Worm (Caenorhabditis elegans) whole organism, L4 larva: ENCODE measurements around the gene F36F12.7.

Source experiments
- fkh-10 ChIP-seq: fragments of 150-350 bp; optimal IDR thresholded peaks from 2 replicates; lab custom pipeline; 2014; ENCODE audit warnings: missing biosample characterization, missing genetic modification reagents, missing genetic modification characterization
- lin-13 ChIP-seq: fragments of 150-350 bp; optimal IDR thresholded peaks from 2 replicates; lab custom pipeline; 2014; ENCODE audit warnings: missing biosample characterization, missing genetic modification reagents, missing genetic modification characterization
- lin-15B ChIP-seq: fragments of 150-350 bp; sonication (generic microtip); optimal IDR thresholded peaks from 3 replicates; lab custom pipeline; 2014; ENCODE audit warnings: missing biosample characterization, missing genetic modification characterization
- lin-38 ChIP-seq: fragments of 200-800 bp; sonication (Bioruptor generic); IDR thresholded peaks from 2 replicates; pipeline ENCODE4 v1.3.6; 2022; ENCODE audit warnings: missing genetic modification reagents, missing genetic modification characterization, missing compliant biosample characterization
- mdl-1 ChIP-seq, 2 experiments: fragments of 150-350 bp in 1 of 2; sonication (generic microtip) in 1 of 2; optimal IDR thresholded peaks; 2 replicates each; lab custom pipeline; 2014 to 2017; ENCODE audit warnings: missing biosample characterization in 2 of 2, missing genetic modification characterization in 2 of 2
- mep-1 ChIP-seq: fragments of 150-350 bp; sonication (generic microtip); optimal IDR thresholded peaks from 3 replicates; lab custom pipeline; 2014; ENCODE audit warnings: missing biosample characterization, missing genetic modification characterization
- mxl-2 ChIP-seq: fragments of 200-800 bp; sonication (Bioruptor generic); conservative IDR thresholded peaks from 2 replicates; pipeline ENCODE4 v1.3.6; 2022; ENCODE audit warnings: missing genetic modification reagents, missing genetic modification characterization, missing compliant biosample characterization
- nhr-10 ChIP-seq: fragments of 150-350 bp; optimal IDR thresholded peaks from 2 replicates; lab custom pipeline; 2014; ENCODE audit warnings: missing biosample characterization, missing genetic modification characterization
- nhr-25 ChIP-seq: sonication (generic microtip); optimal IDR thresholded peaks from 2 replicates; lab custom pipeline; 2017; ENCODE audit warnings: missing genetic modification characterization, mild to moderate bottlenecking, missing compliant biosample characterization, antibody characterized with exemption, moderate library complexity, borderline replicate concordance; ENCODE audit not compliant: insufficient read depth
- nhr-76 ChIP-seq: fragments of 150-350 bp; optimal IDR thresholded peaks from 2 replicates; lab custom pipeline; 2014; ENCODE audit warnings: missing biosample characterization, missing genetic modification characterization
- pqm-1 ChIP-seq: sonication (generic microtip); optimal IDR thresholded peaks from 2 replicates; lab custom pipeline; 2017; ENCODE audit warnings: missing biosample characterization, missing genetic modification characterization
- skn-1 ChIP-seq: fragments of 150-350 bp; optimal IDR thresholded peaks from 2 replicates; lab custom pipeline; 2014; ENCODE audit warnings: missing biosample characterization, missing genetic modification characterization
- unc-62 ChIP-seq, 3 experiments: fragments of 150-350 bp in 1 of 3; sonication (generic microtip); optimal IDR thresholded peaks in 2 of 3; peaks in 1 of 3; 1 replicate in 1 of 3; 2 replicates in 2 of 3; lab custom pipeline; 2014 to 2017; ENCODE audit warnings: missing biosample characterization in 3 of 3, missing genetic modification characterization in 3 of 3, missing genetic modification reagents in 3 of 3, missing genotype in 1 of 3
- zag-1 ChIP-seq: fragments of 150-350 bp; optimal IDR thresholded peaks from 2 replicates; lab custom pipeline; 2014; ENCODE audit warnings: missing biosample characterization, missing genetic modification characterization

DNA sequence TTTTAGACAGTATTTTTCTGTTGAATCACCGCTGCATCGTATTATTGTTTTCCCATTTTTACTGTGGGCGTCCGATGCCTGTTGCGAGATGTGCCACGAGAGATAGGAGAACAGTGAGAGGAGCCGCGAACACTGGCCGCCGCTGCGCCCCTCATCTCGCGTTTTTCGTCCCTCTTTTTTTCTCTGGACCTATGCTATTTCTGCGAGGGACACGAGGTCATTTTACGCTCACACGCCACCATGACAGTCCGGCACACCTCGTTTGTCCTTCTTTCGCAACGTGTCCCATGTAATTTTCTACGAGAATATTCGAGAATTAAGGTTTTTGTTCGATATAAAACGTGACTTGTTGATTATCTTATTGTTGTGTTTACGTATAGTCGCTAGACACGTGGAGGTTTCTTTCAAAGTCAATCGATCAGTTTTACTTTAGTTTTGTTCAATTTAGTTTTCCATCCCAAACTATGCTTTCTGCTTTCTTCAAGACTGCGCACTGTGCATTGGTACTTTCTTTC lies 31.1 kb upstream of the F36F12.7 start, which contains the start of gene lbp-9:
- TF ChIP-seq skn-1 (tag; lab: Kevin White, UChicago) (no peak), lin-38 (GFP tag; lab: Robert Waterston, UW) (peak; percentile 8; the same call in 1 of the 2 replicates), mep-1 (tag; lab: Kevin White, UChicago) (peak; percentile 67), fkh-10 (GFP tag; lab: Kevin White, UChicago) (no peak), mxl-2 (GFP tag; lab: Robert Waterston, UW) (no peak), nhr-10 (no peak), unc-62 (GFP tag; optimal IDR thresholded peaks at IDR 0.05 in 1 of 2; lab: Kevin White, UChicago) (no peak), unc-62 (tag; optimal IDR thresholded peaks at IDR 0.05; lab: Kevin White, UChicago) (no peak), nhr-25 (tag; lab: Kevin White, UChicago) (peak; percentile 49), zag-1 (tag; lab: Kevin White, UChicago) (no peak), nhr-76 (tag; lab: Kevin White, UChicago) (no peak), mdl-1 (tag; optimal IDR thresholded peaks at IDR 0.05; lab: Kevin White, UChicago) (peak in 1 of 2 experiments; percentile 88), lin-13 (peak; percentile 12), lin-15B (tag; lab: Kevin White, UChicago) (no peak), pqm-1 (tag; lab: Kevin White, UChicago) (no peak)
